Worm (Caenorhabditis elegans) whole organism, L4 larva: ENCODE measurements around the gene F47B8.1.

Source experiments
- F10B5.3 ChIP-seq: sonication (generic microtip); optimal IDR thresholded peaks from 2 replicates; lab custom pipeline; 2016; ENCODE audit warnings: mild to moderate bottlenecking, missing genetic modification characterization, missing compliant biosample characterization
- F44E2.7 ChIP-seq: fragments of 200-800 bp; sonication (Bioruptor generic); IDR thresholded peaks from 2 replicates; pipeline ENCODE4 v2.1.2; 2022; ENCODE audit warnings: missing genetic modification characterization, missing compliant biosample characterization
- T26A8.4 ChIP-seq: fragments of 200-800 bp; sonication (Bioruptor generic); IDR thresholded peaks from 2 replicates; pipeline ENCODE4 v1.3.6; 2022; ENCODE audit warnings: missing genetic modification characterization, missing compliant biosample characterization
- Y5F2A.4 ChIP-seq: fragments of 200-800 bp; sonication (Bioruptor generic); optimal IDR thresholded peaks from 2 replicates; lab custom pipeline; 2018; ENCODE audit warnings: mild to moderate bottlenecking, missing genetic modification characterization, missing compliant biosample characterization
- ZK337.2 ChIP-seq: fragments of 200-800 bp; sonication (Bioruptor generic); IDR thresholded peaks from 2 replicates; pipeline ENCODE4 v1.3.6; 2022; ENCODE audit warnings: missing genetic modification reagents, missing genetic modification characterization, missing compliant biosample characterization
- aly-2 ChIP-seq: sonication (generic microtip); optimal IDR thresholded peaks from 2 replicates; lab custom pipeline; 2018; ENCODE audit warnings: missing biosample characterization, missing genetic modification characterization
- attf-4 ChIP-seq: sonication (generic microtip); optimal IDR thresholded peaks from 3 replicates; lab custom pipeline; 2017; ENCODE audit warnings: missing biosample characterization, missing genetic modification characterization
- ceh-20 ChIP-seq: fragments of 200-800 bp; sonication (Bioruptor generic); IDR thresholded peaks from 2 replicates; pipeline ENCODE4 v1.3.6; 2022; ENCODE audit warnings: missing genetic modification reagents, missing genetic modification characterization, missing compliant biosample characterization
- ceh-32 ChIP-seq: sonication (generic microtip); optimal IDR thresholded peaks from 2 replicates; lab custom pipeline; 2016; ENCODE audit warnings: mild to moderate bottlenecking, missing genetic modification characterization, missing compliant biosample characterization; ENCODE audit not compliant: poor library complexity
- cey-2 ChIP-seq: sonication (generic microtip); optimal IDR thresholded peaks from 3 replicates; lab custom pipeline; 2017; ENCODE audit warnings: missing genetic modification characterization, mild to moderate bottlenecking, missing compliant biosample characterization, antibody characterized with exemption, borderline replicate concordance; ENCODE audit not compliant: insufficient read depth
- daf-16 ChIP-seq, 3 experiments: sonication (generic microtip); optimal IDR thresholded peaks; 2 replicates each; lab custom pipeline; 2016 to 2017; ENCODE audit warnings: missing genetic modification characterization in 3 of 3, missing genetic modification reagents in 3 of 3, mild to moderate bottlenecking in 2 of 3, missing compliant biosample characterization in 2 of 3, missing biosample characterization in 1 of 3, moderate library complexity in 1 of 3
- dmd-9 ChIP-seq: fragments of 200-800 bp; sonication (Bioruptor generic); IDR thresholded peaks from 2 replicates; pipeline ENCODE4 v1.3.6; 2022; ENCODE audit warnings: missing genetic modification reagents, missing genetic modification characterization, missing compliant biosample characterization
- dpl-1 ChIP-seq: fragments of 150-350 bp; optimal IDR thresholded peaks from 2 replicates; lab custom pipeline; 2014; ENCODE audit warnings: missing biosample characterization, missing genetic modification reagents, missing genetic modification characterization
- dve-1 ChIP-seq: sonication (generic microtip); optimal IDR thresholded peaks from 2 replicates; lab custom pipeline; 2017; ENCODE audit warnings: antibody characterized with exemption, mild to moderate bottlenecking, missing genetic modification characterization, missing compliant biosample characterization; ENCODE audit not compliant: insufficient read depth
- egl-27 ChIP-seq: sonication (generic microtip); optimal IDR thresholded peaks from 3 replicates; lab custom pipeline; 2017; ENCODE audit warnings: missing biosample characterization, missing genetic modification reagents, missing genetic modification characterization
- egl-43 ChIP-seq: fragments of 200-800 bp; sonication (Bioruptor generic); IDR thresholded peaks from 2 replicates; pipeline ENCODE4 v1.3.6; 2022; ENCODE audit warnings: missing genetic modification reagents, missing genetic modification characterization, missing compliant biosample characterization
- hlh-11 ChIP-seq: fragments of 200-800 bp; sonication (Bioruptor generic); optimal IDR thresholded peaks from 2 replicates; lab custom pipeline; 2018; ENCODE audit warnings: mild to moderate bottlenecking, missing genetic modification characterization, missing compliant biosample characterization
- hlh-30 ChIP-seq: sonication (generic microtip); optimal IDR thresholded peaks from 2 replicates; lab custom pipeline; 2017; ENCODE audit warnings: antibody characterized with exemption, mild to moderate bottlenecking, missing genetic modification characterization, missing compliant biosample characterization; ENCODE audit not compliant: insufficient read depth
- hmg-1.1 ChIP-seq: fragments of 200-800 bp; sonication (Bioruptor generic); IDR thresholded peaks from 2 replicates; pipeline ENCODE4 v1.3.6; 2022; ENCODE audit warnings: missing genetic modification reagents, missing genetic modification characterization, missing compliant biosample characterization
- lim-7 ChIP-seq: fragments of 200-800 bp; sonication (Bioruptor generic); IDR thresholded peaks from 2 replicates; pipeline ENCODE4 v1.3.6; 2022; ENCODE audit warnings: missing genetic modification characterization, missing compliant biosample characterization
- mep-1 ChIP-seq: fragments of 150-350 bp; sonication (generic microtip); optimal IDR thresholded peaks from 3 replicates; lab custom pipeline; 2014; ENCODE audit warnings: missing biosample characterization, missing genetic modification characterization
- mes-2 ChIP-seq: sonication (generic microtip); optimal IDR thresholded peaks from 2 replicates; lab custom pipeline; 2016; ENCODE audit warnings: missing genotype, mild to moderate bottlenecking, missing genetic modification characterization, missing compliant biosample characterization; ENCODE audit not compliant: poor library complexity, severe bottlenecking
- mxl-3 ChIP-seq: fragments of 200-800 bp; sonication (Bioruptor generic); optimal IDR thresholded peaks from 2 replicates; lab custom pipeline; 2018; ENCODE audit warnings: mild to moderate bottlenecking, missing genetic modification characterization, missing compliant biosample characterization
- nhr-111 ChIP-seq: fragments of 200-800 bp; sonication (Bioruptor generic); optimal IDR thresholded peaks from 2 replicates; lab custom pipeline; 2018; ENCODE audit warnings: mild to moderate bottlenecking, missing genetic modification characterization, missing compliant biosample characterization
- nhr-237 ChIP-seq: sonication (generic microtip); optimal IDR thresholded peaks from 2 replicates; lab custom pipeline; 2017; ENCODE audit warnings: missing biosample characterization, missing genetic modification characterization
- nhr-25 ChIP-seq: sonication (generic microtip); optimal IDR thresholded peaks from 2 replicates; lab custom pipeline; 2017; ENCODE audit warnings: missing genetic modification characterization, mild to moderate bottlenecking, missing compliant biosample characterization, antibody characterized with exemption, moderate library complexity, borderline replicate concordance; ENCODE audit not compliant: insufficient read depth
- nhr-28 ChIP-seq: fragments of 150-350 bp; optimal IDR thresholded peaks from 2 replicates; lab custom pipeline; 2014; ENCODE audit warnings: missing biosample characterization, missing genetic modification characterization
- nhr-42 ChIP-seq: fragments of 200-800 bp; sonication (Bioruptor generic); IDR thresholded peaks from 2 replicates; pipeline ENCODE4 v1.3.6; 2022; ENCODE audit warnings: missing genetic modification characterization, missing compliant biosample characterization
- nhr-6 ChIP-seq: fragments of 150-350 bp; optimal IDR thresholded peaks from 2 replicates; lab custom pipeline; 2014; ENCODE audit warnings: missing biosample characterization, missing genetic modification characterization
- pqm-1 ChIP-seq: sonication (generic microtip); optimal IDR thresholded peaks from 2 replicates; lab custom pipeline; 2017; ENCODE audit warnings: missing biosample characterization, missing genetic modification characterization
- saeg-2 ChIP-seq: fragments of 200-800 bp; sonication (Bioruptor generic); IDR thresholded peaks from 2 replicates; pipeline ENCODE4 v1.3.6; 2022; ENCODE audit warnings: missing genetic modification reagents, missing genetic modification characterization, missing compliant biosample characterization
- sdz-12 ChIP-seq: fragments of 200-800 bp; sonication (Bioruptor generic); optimal IDR thresholded peaks from 2 replicates; lab custom pipeline; 2018; ENCODE audit warnings: mild to moderate bottlenecking, missing genetic modification characterization, missing compliant biosample characterization
- skn-1 ChIP-seq: fragments of 150-350 bp; optimal IDR thresholded peaks from 2 replicates; lab custom pipeline; 2014; ENCODE audit warnings: missing biosample characterization, missing genetic modification characterization
- snpc-4 ChIP-seq: fragments of 150-350 bp; optimal IDR thresholded peaks from 2 replicates; lab custom pipeline; 2014; ENCODE audit warnings: missing biosample characterization, missing genetic modification characterization
- spr-3 ChIP-seq: fragments of 200-800 bp; sonication (Bioruptor generic); optimal IDR thresholded peaks from 2 replicates; lab custom pipeline; 2018; ENCODE audit warnings: mild to moderate bottlenecking, missing genetic modification characterization, missing compliant biosample characterization
- unc-39 ChIP-seq: sonication (generic microtip); optimal IDR thresholded peaks from 2 replicates; lab custom pipeline; 2017; ENCODE audit warnings: missing biosample characterization, missing genetic modification characterization
- unc-62 ChIP-seq, 3 experiments: fragments of 150-350 bp in 1 of 3; sonication (generic microtip); optimal IDR thresholded peaks in 2 of 3; peaks in 1 of 3; 1 replicate in 1 of 3; 2 replicates in 2 of 3; lab custom pipeline; 2014 to 2017; ENCODE audit warnings: missing biosample characterization in 3 of 3, missing genetic modification characterization in 3 of 3, missing genetic modification reagents in 3 of 3, missing genotype in 1 of 3
- zag-1 ChIP-seq: fragments of 150-350 bp; optimal IDR thresholded peaks from 2 replicates; lab custom pipeline; 2014; ENCODE audit warnings: missing biosample characterization, missing genetic modification characterization
- zfp-3 ChIP-seq: fragments of 200-800 bp; sonication (Bioruptor generic); conservative IDR thresholded peaks from 2 replicates; pipeline ENCODE4 v1.3.6; 2022; ENCODE audit warnings: missing genetic modification reagents, missing genetic modification characterization, missing compliant biosample characterization
- zip-11 ChIP-seq: fragments of 200-800 bp; sonication (Bioruptor generic); IDR thresholded peaks from 2 replicates; pipeline ENCODE4 v1.3.6; 2022; ENCODE audit warnings: missing genetic modification characterization, missing compliant biosample characterization
- zip-2 ChIP-seq: fragments of 150-350 bp; optimal IDR thresholded peaks from 2 replicates; lab custom pipeline; 2014; ENCODE audit warnings: missing biosample characterization, missing genetic modification characterization
- ztf-11 ChIP-seq: fragments of 150-350 bp; optimal IDR thresholded peaks from 2 replicates; lab custom pipeline; 2014; ENCODE audit warnings: missing biosample characterization, missing genetic modification characterization
- ztf-7 ChIP-seq: fragments of 150-350 bp; optimal IDR thresholded peaks from 2 replicates; lab custom pipeline; 2014; ENCODE audit warnings: missing biosample characterization, missing genetic modification characterization

F47B8.1 gene

ce11 chrV:14314236-14314635, at the start of gene F47B8.1:
Gene F47B8.1 (minus strand): TSS chrV:14314336.
- TF ChIP-seq attf-4 (tag; lab: Kevin White, UChicago) (no peak), unc-62 (GFP tag; optimal IDR thresholded peaks at IDR 0.05 in 1 of 2; lab: Kevin White, UChicago) (peak in 1 of 2 experiments; percentile 19), unc-62 (tag; optimal IDR thresholded peaks at IDR 0.05; lab: Kevin White, UChicago) (no peak)

- 0 out of 2 replicates have a peak, but pooled peaks have one; percentile 12 for TF ChIP-seq egl-43 (GFP tag; lab: Robert Waterston, UW)
- no peak for TF ChIP-seq Y5F2A.4 (GFP tag; lab: Kevin White, UChicago)
Observed at ce11 chrV:14361973-14362372, 47.8 kb upstream of the F47B8.1 start.

- TF ChIP-seq mep-1 (tag; lab: Kevin White, UChicago), result peak; percentile 21
- TF ChIP-seq egl-27 (tag; lab: Kevin White, UChicago), result no peak
- peak; percentile 0 for TF ChIP-seq Y5F2A.4 (GFP tag; lab: Kevin White, UChicago)
- peak; percentile 19 for TF ChIP-seq dve-1
- TF ChIP-seq mes-2 (tag; lab: Kevin White, UChicago), result peak; percentile 39
- TF ChIP-seq dmd-9 (GFP tag; lab: Robert Waterston, UW), result no peak
- peak; percentile 63 for TF ChIP-seq T26A8.4 (GFP tag; lab: Robert Waterston, UW)
- no peak for TF ChIP-seq ceh-32 (tag; lab: Kevin White, UChicago)
- peak; percentile 35 for TF ChIP-seq hlh-30 (tag; lab: Kevin White, UChicago)
- no peak for TF ChIP-seq lim-7 (GFP tag; lab: Robert Waterston, UW)
- TF ChIP-seq saeg-2 (GFP tag; lab: Robert Waterston, UW), result no peak
- TF ChIP-seq hlh-11, result peak; percentile 23
- peak; percentile 70 for TF ChIP-seq snpc-4 (tag; lab: Kevin White, UChicago)
- peak; percentile 11 for TF ChIP-seq spr-3 (GFP tag; lab: Kevin White, UChicago)
- TF ChIP-seq ztf-7, result no peak
- TF ChIP-seq ztf-11, result no peak
- TF ChIP-seq F10B5.3 (tag; lab: Kevin White, UChicago), result no peak
- no peak for TF ChIP-seq daf-16 (GFP tag; optimal IDR thresholded peaks at IDR 0.05; lab: Kevin White, UChicago)
- peak; percentile 42 for TF ChIP-seq daf-16 (tag; optimal IDR thresholded peaks at IDR 0.05; lab: Kevin White, UChicago)
Observed at ce11 chrV:14358577-14358976, 44.4 kb upstream of the F47B8.1 start, which contains the start of gene Y49A3A.4. Gene Y49A3A.4 (minus strand): TSS chrV:14358890.

ce11 chrV:14355738-14356368, 41.7 kb upstream of the F47B8.1 start, which contains the start of gene cyn-1:
Gene cyn-1 (plus strand): TSS chrV:14356076.
- TF ChIP-seq ZK337.2, result no peak
- TF ChIP-seq zfp-3, result no peak
- no peak for TF ChIP-seq unc-39 (tag; lab: Kevin White, UChicago)
- no peak for TF ChIP-seq snpc-4 (tag; lab: Kevin White, UChicago)
- TF ChIP-seq nhr-6, result peak; percentile 96
- no peak for TF ChIP-seq nhr-111 (GFP tag; lab: Kevin White, UChicago)
- peak; percentile 38 for TF ChIP-seq zip-2 (tag; lab: Kevin White, UChicago)
- no peak for TF ChIP-seq nhr-42 (GFP tag; lab: Robert Waterston, UW)
- TF ChIP-seq egl-27 (tag; lab: Kevin White, UChicago), result no peak
- TF ChIP-seq cey-2 (tag; lab: Kevin White, UChicago), result no peak
- no peak for TF ChIP-seq skn-1 (tag; lab: Kevin White, UChicago)
- no peak for TF ChIP-seq mxl-3 (GFP tag; lab: Kevin White, UChicago)
- TF ChIP-seq aly-2 (tag; lab: Kevin White, UChicago), result no peak
- no peak for TF ChIP-seq daf-16 (GFP tag; optimal IDR thresholded peaks at IDR 0.05; lab: Kevin White, UChicago)
- peak; percentile 20 for TF ChIP-seq daf-16 (tag; optimal IDR thresholded peaks at IDR 0.05; lab: Kevin White, UChicago)
- TF ChIP-seq nhr-28 (tag; lab: Kevin White, UChicago), result peak; percentile 51
- no peak for TF ChIP-seq F44E2.7 (GFP tag; lab: Robert Waterston, UW)
- peak; percentile 8 for TF ChIP-seq zag-1
- TF ChIP-seq pqm-1, result no peak
- no peak for TF ChIP-seq dmd-9 (GFP tag; lab: Robert Waterston, UW)
- no peak for TF ChIP-seq sdz-12 (GFP tag; lab: Kevin White, UChicago)
- TF ChIP-seq zip-11 (GFP tag; lab: Robert Waterston, UW), result no peak
- peak; percentile 25 for TF ChIP-seq nhr-25 (tag; lab: Kevin White, UChicago)
- peak; percentile 97 for TF ChIP-seq dpl-1 (GFP tag; lab: Kevin White, UChicago)
- no peak for TF ChIP-seq nhr-237 (tag; lab: Kevin White, UChicago)
- TF ChIP-seq ceh-20 (GFP tag; lab: Robert Waterston, UW), result no peak
- TF ChIP-seq attf-4 (tag; lab: Kevin White, UChicago), result no peak
- TF ChIP-seq hmg-1.1 (GFP tag; lab: Robert Waterston, UW), result peak; percentile 77
